Worm (Caenorhabditis elegans) whole organism, early embryonic: ENCODE results near the gene ric-7.

Experiments used
- ama-1 ChIP-seq: fragments of 150-350 bp; optimal IDR thresholded peaks from 2 replicates; lab custom pipeline; 2014
- ceh-13 ChIP-seq: fragments of 200-800 bp; sonication (Bioruptor generic); optimal IDR thresholded peaks from 2 replicates; lab custom pipeline; 2018; ENCODE audit warnings: mild to moderate bottlenecking, missing genetic modification characterization, missing compliant biosample characterization
- hnd-1 ChIP-seq: sonication (generic microtip); optimal IDR thresholded peaks from 2 replicates; lab custom pipeline; 2016; ENCODE audit warnings: missing genetic modification characterization, missing compliant biosample characterization
- pes-1 ChIP-seq: fragments of 200-800 bp; sonication (Bioruptor generic); IDR thresholded peaks from 2 replicates; pipeline ENCODE4 v1.3.6; 2022; ENCODE audit warnings: missing genetic modification reagents, missing genetic modification characterization, missing compliant biosample characterization
- sea-1 ChIP-seq: fragments of 200-800 bp; sonication (Bioruptor generic); conservative IDR thresholded peaks from 2 replicates; pipeline ENCODE4 v1.3.6; 2022; ENCODE audit warnings: missing genetic modification characterization, missing compliant biosample characterization

DNA sequence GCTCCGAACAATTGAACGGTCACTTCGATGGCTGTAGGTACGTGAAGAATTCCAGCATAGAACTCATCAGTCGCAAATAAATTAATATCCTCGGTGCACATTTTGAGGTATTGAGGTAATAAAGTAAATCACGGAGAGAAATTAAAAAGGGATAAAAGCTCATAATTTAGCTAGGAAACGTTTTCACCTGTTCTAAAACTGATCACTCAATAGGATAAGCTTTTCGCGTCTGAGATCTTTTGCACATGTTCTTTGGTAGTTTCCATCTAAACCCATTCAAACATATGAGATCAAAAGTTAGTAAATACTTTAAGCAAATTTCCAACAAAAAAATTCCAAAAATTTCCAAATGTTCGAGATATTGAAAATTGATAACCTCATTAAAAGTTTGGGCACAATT lies 11.8 kb upstream of the ric-7 start, which contains the start of gene srh-308:
- TF ChIP-seq sea-1 (no peak), pes-1 (GFP tag; lab: Robert Waterston, UW) (no peak), hnd-1 (no peak), ama-1 (lab: Kevin White, UChicago) (no peak), ceh-13 (GFP tag; lab: Kevin White, UChicago) (no peak)
